Worm (Caenorhabditis elegans) whole organism, L3 larva: ENCODE data around the gene sul-2.

Source experiments
- R02D3.7 ChIP-seq: fragments of 150-350 bp; optimal IDR thresholded peaks from 2 replicates; lab custom pipeline; 2014; ENCODE audit warnings: missing biosample characterization, missing genetic modification characterization
- ceh-28 ChIP-seq: fragments of 150-350 bp; optimal IDR thresholded peaks from 2 replicates; lab custom pipeline; 2014; ENCODE audit warnings: missing biosample characterization, missing genetic modification reagents, missing genetic modification characterization
- lin-15B ChIP-seq: fragments of 150-350 bp; optimal IDR thresholded peaks from 2 replicates; lab custom pipeline; 2014; ENCODE audit warnings: missing biosample characterization, missing genetic modification characterization
- nhr-11 ChIP-seq: fragments of 150-350 bp; optimal IDR thresholded peaks from 2 replicates; lab custom pipeline; 2014; ENCODE audit warnings: missing biosample characterization, missing genetic modification characterization
- nhr-23 ChIP-seq: fragments of 150-350 bp; optimal IDR thresholded peaks from 2 replicates; lab custom pipeline; 2014; ENCODE audit warnings: missing biosample characterization, missing genetic modification reagents, missing genetic modification characterization
- nhr-76 ChIP-seq: fragments of 150-350 bp; sonication (generic microtip); optimal IDR thresholded peaks from 5 replicates; lab custom pipeline; 2014; ENCODE audit warnings: missing biosample characterization, missing genetic modification characterization
- pha-4 ChIP-seq: fragments of 150-350 bp; optimal IDR thresholded peaks from 2 replicates; lab custom pipeline; 2014; ENCODE audit warnings: missing biosample characterization, missing genetic modification reagents, missing genetic modification characterization
- pqm-1 ChIP-seq: fragments of 150-350 bp; optimal IDR thresholded peaks from 2 replicates; lab custom pipeline; 2017; ENCODE audit warnings: missing biosample characterization, missing genetic modification characterization, inconsistent platforms
- sea-2 ChIP-seq: fragments of 150-350 bp; sonication (generic microtip); optimal IDR thresholded peaks from 4 replicates; lab custom pipeline; 2014; ENCODE audit warnings: missing biosample characterization, missing genetic modification reagents, missing genetic modification characterization
- skn-1 ChIP-seq: fragments of 150-350 bp; optimal IDR thresholded peaks from 2 replicates; lab custom pipeline; 2014; ENCODE audit warnings: missing biosample characterization, missing genetic modification characterization
- snpc-4 ChIP-seq: fragments of 150-350 bp; optimal IDR thresholded peaks from 2 replicates; lab custom pipeline; 2014; ENCODE audit warnings: missing biosample characterization, missing genetic modification characterization
- zag-1 ChIP-seq: fragments of 150-350 bp; optimal IDR thresholded peaks from 2 replicates; lab custom pipeline; 2014; ENCODE audit warnings: missing biosample characterization, missing genetic modification characterization

DNA sequence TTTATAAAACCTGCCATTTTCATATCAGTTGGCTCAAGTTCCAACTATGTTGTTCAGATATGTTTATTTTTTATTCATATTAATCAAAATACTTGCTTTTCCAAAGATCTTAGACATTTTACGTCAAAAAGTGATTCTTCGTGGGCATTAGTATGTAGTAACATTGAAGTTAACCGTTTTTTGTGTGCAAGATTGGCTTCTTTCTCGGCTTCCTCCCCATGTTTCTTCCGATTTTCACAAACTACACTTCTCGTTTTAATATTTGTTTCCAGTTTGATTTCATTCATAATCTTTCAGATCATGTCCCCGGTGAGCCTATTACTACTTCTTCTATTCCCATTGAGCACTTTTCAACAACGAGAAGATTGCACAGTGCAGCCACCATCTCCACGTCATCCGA, at the start of gene sul-2:
- TF ChIP-seq nhr-76 (tag; lab: Kevin White, UChicago) (no peak), skn-1 (tag; lab: Kevin White, UChicago) (no peak), pha-4 (tag; lab: Kevin White, UChicago) (no peak), snpc-4 (no peak), lin-15B (tag; lab: Kevin White, UChicago) (no peak), sea-2 (GFP tag; lab: Kevin White, UChicago) (no peak), ceh-28 (no peak), R02D3.7 (tag; lab: Kevin White, UChicago) (no peak), nhr-23 (tag; lab: Kevin White, UChicago) (no peak), zag-1 (tag; lab: Kevin White, UChicago) (no peak), pqm-1 (tag; lab: Kevin White, UChicago) (no peak), nhr-11 (tag; lab: Kevin White, UChicago) (no peak)
